Fruit fly (Drosophila melanogaster): ENCODE measurements around the gene PH4alphaEFB.

dm6 chr3R:30531129-30531708, 65.4 kb downstream of the PH4alphaEFB start:
- TF ChIP-seq Pif1B (GFP tag; optimal IDR thresholded peaks at IDR 0.05), result no peak
- peak; percentile 73; the same call in 2 of the 3 replicates for TF ChIP-seq fd96Ca (GFP tag; IDR thresholded peaks at IDR 0.05)
- TF ChIP-seq Ets98B (GFP tag; IDR thresholded peaks at IDR 0.05), result peak; percentile 52; the same call in 1 of the 2 replicates
- no peak for TF ChIP-seq EcR (GFP tag; optimal IDR thresholded peaks at IDR 0.05)
- TF ChIP-seq gl (tag; optimal IDR thresholded peaks at IDR 0.05), result no peak
- TF ChIP-seq CG4496 (GFP tag; IDR thresholded peaks at IDR 0.05), result peak; percentile 64
